Worm (Caenorhabditis elegans): ENCODE measurements around the gene F27E5.8.

- TF ChIP-seq mdl-1 (tag; optimal IDR thresholded peaks at IDR 0.05), result no peak
- TF ChIP-seq F49E8.2 (tag; optimal IDR thresholded peaks at IDR 0.05; ENCODE audit: borderline replicate concordance), result no peak
- no peak for TF ChIP-seq unc-39 (tag; optimal IDR thresholded peaks at IDR 0.05)
- no peak for TF ChIP-seq snpc-4 (tag; optimal IDR thresholded peaks at IDR 0.05)
- no peak for TF ChIP-seq nhr-25 (tag; optimal IDR thresholded peaks at IDR 0.05; ENCODE audit: borderline replicate concordance, insufficient read depth)
- no peak for TF ChIP-seq lin-39 (tag; optimal IDR thresholded peaks at IDR 0.05)
- TF ChIP-seq ceh-82 (tag; optimal IDR thresholded peaks at IDR 0.05), result no peak
Measured at ce11 chrII:10132818-10133217, 5.5 kb upstream of the F27E5.8 start.
